Fruit fly (Drosophila melanogaster) whole organism, embryonic: ENCODE measurements around the gene CG32832.

ENCODE experiments used
- Antp ChIP-seq: fragments of 200-800 bp; sonication (Bioruptor generic); optimal IDR thresholded peaks from 3 replicates; lab custom pipeline; 2016; ENCODE audit warnings: missing biosample characterization, missing genetic modification characterization
- CG11247 ChIP-seq: fragments of 200-800 bp; sonication (Bioruptor generic); IDR thresholded peaks from 2 replicates; pipeline ENCODE4 v1.3.6; 2022; ENCODE audit warnings: missing biosample characterization, missing genetic modification characterization
- CG12104 ChIP-seq: fragments of 200-800 bp; sonication (Bioruptor generic); optimal IDR thresholded peaks from 3 replicates; lab custom pipeline; 2016; ENCODE audit warnings: missing biosample characterization, missing genetic modification characterization
- CG1233 ChIP-seq: fragments of 200-800 bp; sonication (Bioruptor generic); optimal IDR thresholded peaks from 4 replicates; lab custom pipeline; 2018; ENCODE audit warnings: missing biosample characterization, mild to moderate bottlenecking, missing genetic modification characterization
- CG13624 ChIP-seq: fragments of 200-800 bp; sonication (Bioruptor generic); optimal IDR thresholded peaks from 2 replicates; lab custom pipeline; 2016; ENCODE audit warnings: missing biosample characterization, missing genetic modification characterization
- CG14014 ChIP-seq: fragments of 200-800 bp; sonication (Bioruptor generic); IDR thresholded peaks from 2 replicates; pipeline ENCODE4 v1.3.6; 2022; ENCODE audit warnings: missing biosample characterization, missing genetic modification characterization
- CG15269 ChIP-seq: fragments of 200-800 bp; sonication (Bioruptor generic); optimal IDR thresholded peaks from 2 replicates; lab custom pipeline; 2018; ENCODE audit warnings: missing biosample characterization, mild to moderate bottlenecking, missing genetic modification characterization, moderate library complexity
- CG15601 ChIP-seq: fragments of 200-800 bp; sonication (Bioruptor generic); optimal IDR thresholded peaks from 3 replicates; lab custom pipeline; 2019; ENCODE audit warnings: missing biosample characterization, mild to moderate bottlenecking, missing genetic modification characterization, moderate library complexity
- CG16813 ChIP-seq: fragments of 200-800 bp; sonication (Bioruptor generic); IDR thresholded peaks from 3 replicates; pipeline ENCODE4 v1.3.6; 2022; ENCODE audit warnings: missing biosample characterization, missing genetic modification characterization; ENCODE audit not compliant: partially characterized antibody
- CG18011 ChIP-seq: fragments of 200-800 bp; sonication (Bioruptor generic); optimal IDR thresholded peaks from 2 replicates; lab custom pipeline; 2017; ENCODE audit warnings: missing biosample characterization, missing genetic modification characterization, mild to moderate bottlenecking, moderate library complexity, missing genotype
- CG18764 ChIP-seq: fragments of 200-800 bp; sonication (Bioruptor generic); optimal IDR thresholded peaks from 3 replicates; lab custom pipeline; 2016; ENCODE audit warnings: missing biosample characterization, missing genetic modification characterization
- CG2120 ChIP-seq: fragments of 200-800 bp; sonication (Bioruptor generic); optimal IDR thresholded peaks from 3 replicates; lab custom pipeline; 2016; ENCODE audit warnings: missing biosample characterization, missing genetic modification characterization
- CG31365 ChIP-seq: fragments of 200-800 bp; sonication (Bioruptor generic); optimal IDR thresholded peaks from 2 replicates; lab custom pipeline; 2018; ENCODE audit warnings: missing biosample characterization, mild to moderate bottlenecking, missing genetic modification characterization
- CG34422 ChIP-seq: fragments of 200-800 bp; sonication (Bioruptor generic); IDR thresholded peaks from 3 replicates; pipeline ENCODE4 v1.3.6; 2022; ENCODE audit warnings: missing biosample characterization, missing genetic modification characterization
- CG3995 ChIP-seq: fragments of 200-800 bp; sonication (Bioruptor generic); optimal IDR thresholded peaks from 3 replicates; lab custom pipeline; 2016; ENCODE audit warnings: missing biosample characterization, missing genetic modification characterization
- CG4360 ChIP-seq: fragments of 200-800 bp; sonication (Bioruptor generic); IDR thresholded peaks from 2 replicates; pipeline ENCODE4 v1.3.6; 2022; ENCODE audit warnings: missing biosample characterization, missing genetic modification characterization
- CG4820 ChIP-seq: fragments of 200-800 bp; sonication (Bioruptor generic); optimal IDR thresholded peaks from 3 replicates; lab custom pipeline; 2016; ENCODE audit warnings: missing biosample characterization, missing genetic modification characterization
- CG6175 ChIP-seq: fragments of 200-800 bp; sonication (Bioruptor generic); IDR thresholded peaks from 3 replicates; pipeline ENCODE4 v1.3.6; 2022; ENCODE audit warnings: missing biosample characterization, missing genetic modification characterization
- CG6272 ChIP-seq: fragments of 200-800 bp; sonication (Bioruptor generic); IDR thresholded peaks from 2 replicates; pipeline ENCODE4 v1.3.6; 2022; ENCODE audit warnings: missing biosample characterization, missing genetic modification characterization
- CG6765 ChIP-seq: fragments of 200-800 bp; sonication (Bioruptor generic); optimal IDR thresholded peaks from 3 replicates; lab custom pipeline; 2017; ENCODE audit warnings: missing biosample characterization, mild to moderate bottlenecking, missing genetic modification characterization
- CG6791 ChIP-seq: fragments of 200-800 bp; sonication (Bioruptor generic); IDR thresholded peaks from 3 replicates; pipeline ENCODE4 v1.3.6; 2022; ENCODE audit warnings: missing biosample characterization, missing genetic modification characterization; ENCODE audit not compliant: partially characterized antibody
- CG7357 ChIP-seq: fragments of 200-800 bp; sonication (Bioruptor generic); IDR thresholded peaks from 3 replicates; pipeline ENCODE4 v1.3.6; 2022; ENCODE audit warnings: missing biosample characterization, missing genetic modification characterization
- CkIIα-i1 ChIP-seq: fragments of 200-800 bp; sonication (Bioruptor generic); IDR thresholded peaks from 2 replicates; pipeline ENCODE4 v1.3.6; 2022; ENCODE audit warnings: missing biosample characterization, missing genetic modification characterization
- Dbx ChIP-seq: fragments of 200-800 bp; sonication (Bioruptor generic); IDR thresholded peaks from 3 replicates; pipeline ENCODE4 v1.3.6; 2022; ENCODE audit warnings: missing biosample characterization, missing genetic modification characterization
- Fer2 ChIP-seq: fragments of 200-800 bp; sonication (Bioruptor generic); optimal IDR thresholded peaks from 2 replicates; lab custom pipeline; 2018; ENCODE audit warnings: missing biosample characterization, mild to moderate bottlenecking, missing genetic modification characterization, moderate library complexity
- Rfx ChIP-seq: fragments of 200-800 bp; sonication (Bioruptor generic); IDR thresholded peaks from 2 replicates; pipeline ENCODE4 v1.3.6; 2022; ENCODE audit warnings: missing biosample characterization, missing genetic modification characterization
- Sox102F ChIP-seq: fragments of 200-800 bp; sonication (Bioruptor generic); optimal IDR thresholded peaks from 2 replicates; lab custom pipeline; 2018; ENCODE audit warnings: missing biosample characterization, mild to moderate bottlenecking, missing genetic modification characterization, moderate library complexity
- Usf ChIP-seq: fragments of 200-800 bp; sonication (Bioruptor generic); optimal IDR thresholded peaks from 2 replicates; lab custom pipeline; 2017; ENCODE audit warnings: missing genotype, missing biosample characterization, missing genetic modification characterization
- bigmax ChIP-seq: fragments of 200-800 bp; sonication (Bioruptor generic); optimal IDR thresholded peaks from 2 replicates; lab custom pipeline; 2018; ENCODE audit warnings: missing biosample characterization, mild to moderate bottlenecking, missing genetic modification characterization
- crol ChIP-seq: fragments of 200-800 bp; sonication (Bioruptor generic); IDR thresholded peaks from 2 replicates; pipeline ENCODE4 v1.3.6; 2022; ENCODE audit warnings: missing biosample characterization, missing genetic modification characterization
- dati ChIP-seq: fragments of 200-800 bp; sonication (Bioruptor generic); IDR thresholded peaks from 2 replicates; pipeline ENCODE4 v1.3.6; 2022; ENCODE audit warnings: missing biosample characterization, missing genetic modification characterization
- dmrt11E ChIP-seq: fragments of 200-800 bp; sonication (Bioruptor generic); optimal IDR thresholded peaks from 3 replicates; lab custom pipeline; 2018; ENCODE audit warnings: missing biosample characterization, mild to moderate bottlenecking, missing genetic modification characterization, moderate library complexity
- dmrt99B ChIP-seq: fragments of 200-800 bp; sonication (Bioruptor generic); optimal IDR thresholded peaks from 2 replicates; lab custom pipeline; 2018; ENCODE audit warnings: missing biosample characterization, mild to moderate bottlenecking, missing genetic modification characterization, moderate library complexity
- dpn ChIP-seq, 2 experiments: fragments of 200-800 bp; sonication (Bioruptor generic); optimal IDR thresholded peaks; 3 replicates each; lab custom pipeline; 2016; ENCODE audit warnings: missing biosample characterization in 2 of 2, missing genetic modification characterization in 2 of 2
- gcm2 ChIP-seq: fragments of 200-800 bp; sonication (Bioruptor generic); optimal IDR thresholded peaks from 2 replicates; lab custom pipeline; 2016; ENCODE audit warnings: missing biosample characterization, missing genetic modification characterization
- gt ChIP-seq: fragments of 200-800 bp; sonication (Bioruptor generic); IDR thresholded peaks from 2 replicates; pipeline ENCODE4 v1.3.6; 2022; ENCODE audit warnings: missing biosample characterization, missing genetic modification characterization
- hb ChIP-seq: fragments of 200-800 bp; sonication (Bioruptor generic); IDR thresholded peaks from 3 replicates; pipeline ENCODE4 v1.3.6; 2022; ENCODE audit warnings: missing biosample characterization, missing genetic modification characterization; ENCODE audit not compliant: partially characterized antibody
- ind ChIP-seq: fragments of 200-800 bp; sonication (Bioruptor generic); optimal IDR thresholded peaks from 3 replicates; lab custom pipeline; 2016; ENCODE audit warnings: missing biosample characterization, missing genetic modification characterization
- jumu ChIP-seq: fragments of 200-800 bp; sonication (Bioruptor generic); optimal IDR thresholded peaks from 3 replicates; lab custom pipeline; 2016; ENCODE audit warnings: missing biosample characterization, missing genetic modification characterization
- odd ChIP-seq: fragments of 200-800 bp; sonication (Bioruptor generic); optimal IDR thresholded peaks from 2 replicates; lab custom pipeline; 2017; ENCODE audit warnings: missing biosample characterization, mild to moderate bottlenecking, missing genetic modification characterization
- onecut ChIP-seq: fragments of 200-800 bp; sonication (Bioruptor generic); IDR thresholded peaks from 2 replicates; pipeline ENCODE4 v1.3.6; 2022; ENCODE audit warnings: missing biosample characterization, missing genetic modification characterization
- row ChIP-seq: fragments of 200-800 bp; sonication (Bioruptor generic); IDR thresholded peaks from 3 replicates; pipeline ENCODE4 v1.3.6; 2022; ENCODE audit warnings: missing biosample characterization, missing genetic modification characterization
- salm ChIP-seq: fragments of 200-800 bp; sonication (Bioruptor generic); optimal IDR thresholded peaks from 2 replicates; lab custom pipeline; 2018; ENCODE audit warnings: missing biosample characterization, mild to moderate bottlenecking, missing genetic modification characterization
- slp2 ChIP-seq: fragments of 200-800 bp; sonication (Bioruptor generic); optimal IDR thresholded peaks from 2 replicates; lab custom pipeline; 2016; ENCODE audit warnings: missing biosample characterization, missing genetic modification characterization
- sr ChIP-seq: fragments of 200-800 bp; sonication (Bioruptor generic); IDR thresholded peaks from 3 replicates; pipeline ENCODE4 v1.3.6; 2022; ENCODE audit warnings: missing biosample characterization, missing genetic modification characterization
- ssp ChIP-seq: fragments of 200-800 bp; sonication (Bioruptor generic); IDR thresholded peaks from 2 replicates; pipeline ENCODE4 v1.3.6; 2022; ENCODE audit warnings: missing biosample characterization, missing genetic modification characterization
- trh ChIP-seq: fragments of 200-800 bp; sonication (Bioruptor generic); optimal IDR thresholded peaks from 2 replicates; lab custom pipeline; 2016; ENCODE audit warnings: missing biosample characterization, missing genetic modification characterization
- tup ChIP-seq: fragments of 200-800 bp; sonication (Bioruptor generic); optimal IDR thresholded peaks from 2 replicates; lab custom pipeline; 2016; ENCODE audit warnings: missing biosample characterization, mild to moderate bottlenecking, missing genetic modification characterization, moderate library complexity
- unc-4 ChIP-seq: fragments of 200-800 bp; sonication (Bioruptor generic); IDR thresholded peaks from 2 replicates; pipeline ENCODE4 v1.3.6; 2022; ENCODE audit warnings: missing biosample characterization, missing genetic modification characterization; ENCODE audit not compliant: partially characterized antibody

Gene CG32832

dm6 chr2L:16887660-16888573 is 8.8 kb upstream of the CG32832 start, which contains the start of the genes osi and tweek (continued):
- no peak for TF ChIP-seq CG15601 (tag; lab: Kevin White, UChicago)
- no peak for TF ChIP-seq CG18764
- peak; percentile 83 for TF ChIP-seq CG2120 (GFP tag; lab: Kevin White, UChicago)
- TF ChIP-seq ssp (GFP tag; lab: Robert Waterston, UW), result peak; percentile 40
- peak; percentile 66 for TF ChIP-seq dmrt11E (tag; lab: Kevin White, UChicago)
- peak; percentile 78 for TF ChIP-seq unc-4 (GFP tag; lab: Robert Waterston, UW)
- TF ChIP-seq Fer2 (tag; lab: Kevin White, UChicago), result peak; percentile 0
- no peak for TF ChIP-seq CG14014 (GFP tag; lab: Robert Waterston, UW)
- TF ChIP-seq dati (GFP tag; lab: Robert Waterston, UW), result no peak
- peak; percentile 93 for TF ChIP-seq CG6791 (GFP tag; lab: Robert Waterston, UW)
- TF ChIP-seq ind (GFP tag; lab: Kevin White, UChicago), result peak; percentile 42
- no peak for TF ChIP-seq salm (tag; lab: Kevin White, UChicago)
- TF ChIP-seq dmrt99B (tag; lab: Kevin White, UChicago), result no peak
- no peak for TF ChIP-seq CG31365
- TF ChIP-seq trh (GFP tag; lab: Kevin White, UChicago), result peak; percentile 47
- TF ChIP-seq CG6765 (GFP tag; lab: Kevin White, UChicago), result no peak
- no peak for TF ChIP-seq bigmax (GFP tag; lab: Kevin White, UChicago)
- TF ChIP-seq CG7357 (GFP tag; lab: Robert Waterston, UW), result no peak
- TF ChIP-seq CG3995, result peak; percentile 94
- TF ChIP-seq CG15269 (tag; lab: Kevin White, UChicago), result peak; percentile 11
- no peak for TF ChIP-seq onecut (GFP tag; lab: Robert Waterston, UW)
- TF ChIP-seq sr (GFP tag; lab: Robert Waterston, UW), result no peak
- no peak for TF ChIP-seq tup (GFP tag; lab: Kevin White, UChicago)
- no peak for TF ChIP-seq gcm2 (GFP tag; lab: Kevin White, UChicago)
- TF ChIP-seq gt (GFP tag; lab: Robert Waterston, UW), result no peak
- TF ChIP-seq Antp (GFP tag; lab: Kevin White, UChicago), result no peak
- no peak for TF ChIP-seq crol (GFP tag; lab: Robert Waterston, UW)
- TF ChIP-seq odd (GFP tag; lab: Kevin White, UChicago), result no peak
- no peak for TF ChIP-seq CG13624
- peak; percentile 87 for TF ChIP-seq Rfx (GFP tag; lab: Robert Waterston, UW)
- TF ChIP-seq dpn (GFP tag; optimal IDR thresholded peaks at IDR 0.05; lab: Kevin White, UChicago), result peak; percentile 60 to 61
- TF ChIP-seq CG34422 (GFP tag; lab: Robert Waterston, UW), result peak; percentile 59; the same call in 2 of the 3 replicates
- TF ChIP-seq Dbx (GFP tag; lab: Robert Waterston, UW), result peak; percentile 39; the same call in 1 of the 3 replicates
- peak; percentile 54 for TF ChIP-seq CG12104 (GFP tag; lab: Kevin White, UChicago)
- TF ChIP-seq CG6272, result peak; percentile 39
- TF ChIP-seq slp2 (GFP tag; lab: Kevin White, UChicago), result no peak
- TF ChIP-seq CG4820 (GFP tag; lab: Kevin White, UChicago), result peak; percentile 47
- TF ChIP-seq CG6175 (GFP tag; lab: Robert Waterston, UW), result no peak
- TF ChIP-seq CG4360, result no peak
- TF ChIP-seq CG11247 (GFP tag; lab: Robert Waterston, UW), result no peak
- peak; percentile 4 for TF ChIP-seq CG18011
- TF ChIP-seq CkIIα-i1 (GFP tag; lab: Robert Waterston, UW), result no peak
- TF ChIP-seq Usf (GFP tag; lab: Kevin White, UChicago), result peak; percentile 26
- TF ChIP-seq CG1233 (GFP tag; lab: Kevin White, UChicago), result no peak
- peak; percentile 88 for TF ChIP-seq CG16813 (GFP tag; lab: Robert Waterston, UW)
- TF ChIP-seq hb (GFP tag; lab: Robert Waterston, UW), result peak; percentile 86
- no peak for TF ChIP-seq Sox102F
- TF ChIP-seq row, result peak; percentile 91
- no peak for TF ChIP-seq jumu (GFP tag; lab: Kevin White, UChicago)
